Worm (Caenorhabditis elegans) whole organism, young adult: Measurements from ENCODE around the gene nmur-3.

Experiments used
- B0019.2 ChIP-seq: fragments of 200-800 bp; sonication (Bioruptor generic); conservative IDR thresholded peaks from 2 replicates; pipeline ENCODE4 v1.3.6; 2022; ENCODE audit warnings: missing genetic modification reagents, missing genetic modification characterization, missing compliant biosample characterization
- C17E4.6 ChIP-seq: fragments of 200-800 bp; sonication (Bioruptor generic); IDR thresholded peaks from 2 replicates; pipeline ENCODE4 v1.3.6; 2022; ENCODE audit warnings: missing genetic modification reagents, missing genetic modification characterization, missing compliant biosample characterization
- F10E7.11 ChIP-seq: sonication (generic microtip); optimal IDR thresholded peaks from 2 replicates; lab custom pipeline; 2017; ENCODE audit warnings: mild to moderate bottlenecking, missing genetic modification characterization, moderate library complexity, missing compliant biosample characterization
- F23B12.7 ChIP-seq: sonication (generic microtip); optimal IDR thresholded peaks from 2 replicates; lab custom pipeline; 2017; ENCODE audit warnings: missing genetic modification characterization, mild to moderate bottlenecking, missing compliant biosample characterization, antibody characterized with exemption, moderate library complexity; ENCODE audit not compliant: insufficient read depth
- F57C9.4 ChIP-seq: sonication (generic microtip); optimal IDR thresholded peaks from 2 replicates; lab custom pipeline; 2017; ENCODE audit warnings: mild to moderate bottlenecking, missing genetic modification characterization, missing compliant biosample characterization
- T26A5.8 ChIP-seq: sonication (generic microtip); optimal IDR thresholded peaks from 2 replicates; lab custom pipeline; 2016; ENCODE audit warnings: missing genetic modification characterization, missing compliant biosample characterization
- Y53F4B.3 ChIP-seq: fragments of 200-800 bp; sonication (Bioruptor generic); IDR thresholded peaks from 2 replicates; pipeline ENCODE4 v1.3.6; 2022; ENCODE audit warnings: missing genetic modification reagents, missing genetic modification characterization, missing compliant biosample characterization
- Y56A3A.18 ChIP-seq: fragments of 200-800 bp; sonication (Bioruptor generic); IDR thresholded peaks from 2 replicates; pipeline ENCODE4 v1.3.6; 2022; ENCODE audit warnings: missing genetic modification reagents, missing genetic modification characterization, missing compliant biosample characterization
- Y67H2A.10 ChIP-seq: fragments of 200-800 bp; sonication (Bioruptor generic); conservative IDR thresholded peaks from 2 replicates; pipeline ENCODE4 v1.3.6; 2022; ENCODE audit warnings: missing genetic modification reagents, missing genetic modification characterization, missing compliant biosample characterization
- akir-1 ChIP-seq: fragments of 200-800 bp; sonication (Bioruptor generic); optimal IDR thresholded peaks from 2 replicates; lab custom pipeline; 2018; ENCODE audit warnings: mild to moderate bottlenecking, missing genetic modification characterization, moderate library complexity, missing compliant biosample characterization
- aptf-2 ChIP-seq: fragments of 200-800 bp; sonication (Bioruptor generic); conservative IDR thresholded peaks from 2 replicates; pipeline ENCODE4 v1.3.6; 2022; ENCODE audit warnings: missing genetic modification reagents, missing genetic modification characterization, missing compliant biosample characterization
- aptf-3 ChIP-seq: fragments of 200-800 bp; sonication (Bioruptor generic); IDR thresholded peaks from 2 replicates; pipeline ENCODE4 v1.3.6; 2022; ENCODE audit warnings: missing genetic modification characterization, missing compliant biosample characterization
- atf-7 ChIP-seq: sonication (generic microtip); optimal IDR thresholded peaks from 2 replicates; lab custom pipeline; 2017; ENCODE audit warnings: mild to moderate bottlenecking, missing genetic modification characterization, missing compliant biosample characterization
- bed-2 ChIP-seq: fragments of 200-800 bp; sonication (Bioruptor generic); IDR thresholded peaks from 2 replicates; pipeline ENCODE4 v1.3.6; 2022; ENCODE audit warnings: missing genetic modification reagents, missing genetic modification characterization, missing compliant biosample characterization
- cebp-1 ChIP-seq, 2 experiments: fragments of 200-800 bp in 1 of 2; sonication (Bioruptor generic) in 1 of 2; sonication (generic microtip) in 1 of 2; IDR thresholded peaks in 1 of 2; optimal IDR thresholded peaks in 1 of 2; 2 replicates each; pipeline versions ENCODE4 v1.3.6 to Lab custom; 2017 to 2022; ENCODE audit warnings: missing compliant biosample characterization in 2 of 2, missing genetic modification characterization in 2 of 2, mild to moderate bottlenecking in 1 of 2, missing genetic modification reagents in 1 of 2, moderate library complexity in 1 of 2
- ceh-79 ChIP-seq: sonication (generic microtip); optimal IDR thresholded peaks from 2 replicates; lab custom pipeline; 2017; ENCODE audit warnings: mild to moderate bottlenecking, missing genetic modification characterization, missing compliant biosample characterization
- ceh-91 ChIP-seq: fragments of 200-800 bp; sonication (Bioruptor generic); IDR thresholded peaks from 2 replicates; pipeline ENCODE4 v1.3.6; 2022; ENCODE audit warnings: missing genetic modification reagents, missing genetic modification characterization, missing compliant biosample characterization
- efl-1 ChIP-seq: fragments of 150-350 bp; optimal IDR thresholded peaks from 2 replicates; lab custom pipeline; 2014; ENCODE audit warnings: missing biosample characterization, missing genetic modification reagents, missing genetic modification characterization
- egl-44 ChIP-seq: fragments of 200-800 bp; sonication (Bioruptor generic); IDR thresholded peaks from 2 replicates; pipeline ENCODE4 v1.3.6; 2022; ENCODE audit warnings: missing genetic modification reagents, missing genetic modification characterization, missing compliant biosample characterization
- egrh-3 ChIP-seq: fragments of 200-800 bp; sonication (Bioruptor generic); IDR thresholded peaks from 2 replicates; pipeline ENCODE4 v1.3.6; 2022; ENCODE audit warnings: missing genetic modification reagents, missing genetic modification characterization, missing compliant biosample characterization
- fkh-3 ChIP-seq: sonication (generic microtip); optimal IDR thresholded peaks from 2 replicates; lab custom pipeline; 2016; ENCODE audit warnings: mild to moderate bottlenecking, missing genetic modification characterization, missing compliant biosample characterization
- gei-17 ChIP-seq: fragments of 200-800 bp; sonication (Bioruptor generic); optimal IDR thresholded peaks from 2 replicates; lab custom pipeline; 2018; ENCODE audit warnings: mild to moderate bottlenecking, missing genetic modification characterization, missing compliant biosample characterization
- hmg-1.2 ChIP-seq: fragments of 200-800 bp; sonication (Bioruptor generic); IDR thresholded peaks from 2 replicates; pipeline ENCODE4 v1.3.6; 2022; ENCODE audit warnings: missing genetic modification reagents, missing genetic modification characterization, missing compliant biosample characterization
- hrde-1 ChIP-seq: sonication (generic microtip); optimal IDR thresholded peaks from 2 replicates; lab custom pipeline; 2016; ENCODE audit warnings: missing genetic modification characterization, mild to moderate bottlenecking, missing compliant biosample characterization, moderate library complexity, missing genotype, missing genetic modification reagents, borderline replicate concordance
- let-526 ChIP-seq: fragments of 200-800 bp; sonication (Bioruptor generic); IDR thresholded peaks from 2 replicates; pipeline ENCODE4 v1.3.6; 2022; ENCODE audit warnings: missing genetic modification reagents, missing genetic modification characterization, missing compliant biosample characterization
- lin-26 ChIP-seq: fragments of 200-800 bp; sonication (Bioruptor generic); IDR thresholded peaks from 2 replicates; pipeline ENCODE4 v1.3.6; 2022; ENCODE audit warnings: missing genetic modification reagents, missing genetic modification characterization, missing compliant biosample characterization
- lin-40 ChIP-seq: sonication (generic microtip); optimal IDR thresholded peaks from 2 replicates; lab custom pipeline; 2016; ENCODE audit warnings: missing genetic modification characterization, mild to moderate bottlenecking, missing compliant biosample characterization, missing genotype, missing genetic modification reagents
- madf-10 ChIP-seq: sonication (generic microtip); optimal IDR thresholded peaks from 2 replicates; lab custom pipeline; 2016; ENCODE audit warnings: mild to moderate bottlenecking, missing genetic modification characterization, missing compliant biosample characterization
- madf-3 ChIP-seq: fragments of 200-800 bp; sonication (Bioruptor generic); IDR thresholded peaks from 2 replicates; pipeline ENCODE4 v1.3.6; 2022; ENCODE audit warnings: missing genetic modification reagents, missing genetic modification characterization, missing compliant biosample characterization
- madf-6 ChIP-seq: fragments of 200-800 bp; sonication (Bioruptor generic); IDR thresholded peaks from 2 replicates; pipeline ENCODE4 v1.3.6; 2022; ENCODE audit warnings: missing genetic modification reagents, missing genetic modification characterization, missing compliant biosample characterization
- madf-8 ChIP-seq: fragments of 200-800 bp; sonication (Bioruptor generic); conservative IDR thresholded peaks from 2 replicates; pipeline ENCODE4 v1.3.6; 2022; ENCODE audit warnings: missing genetic modification reagents, missing genetic modification characterization, missing compliant biosample characterization
- mel-28 ChIP-seq: sonication (generic microtip); optimal IDR thresholded peaks from 2 replicates; lab custom pipeline; 2016; ENCODE audit warnings: borderline replicate concordance, mild to moderate bottlenecking, missing genetic modification characterization, missing compliant biosample characterization
- nfya-1 ChIP-seq: sonication (generic microtip); optimal IDR thresholded peaks from 2 replicates; lab custom pipeline; 2017; ENCODE audit warnings: antibody characterized with exemption, missing compliant biosample characterization, missing genetic modification characterization, borderline replicate concordance; ENCODE audit not compliant: insufficient read depth
- nfya-2 ChIP-seq: fragments of 200-800 bp; sonication (Bioruptor generic); IDR thresholded peaks from 2 replicates; pipeline ENCODE4 v1.3.6; 2022; ENCODE audit warnings: missing genetic modification reagents, missing genetic modification characterization, missing compliant biosample characterization
- nfyb-1 ChIP-seq: fragments of 200-800 bp; sonication (Bioruptor generic); IDR thresholded peaks from 2 replicates; pipeline ENCODE4 v1.3.6; 2022; ENCODE audit warnings: missing genetic modification reagents, missing genetic modification characterization, missing compliant biosample characterization
- nhr-179 ChIP-seq: sonication (generic microtip); optimal IDR thresholded peaks from 2 replicates; lab custom pipeline; 2016; ENCODE audit warnings: mild to moderate bottlenecking, missing genetic modification characterization, missing compliant biosample characterization
- rcor-1 ChIP-seq: fragments of 200-800 bp; sonication (Bioruptor generic); IDR thresholded peaks from 2 replicates; pipeline ENCODE4 v1.3.6; 2022; ENCODE audit warnings: missing genetic modification reagents, missing genetic modification characterization, missing compliant biosample characterization
- repo-1 ChIP-seq: sonication (generic microtip); optimal IDR thresholded peaks from 2 replicates; lab custom pipeline; 2017; ENCODE audit warnings: mild to moderate bottlenecking, missing genetic modification characterization, missing compliant biosample characterization
- rpc-1 ChIP-seq, 2 experiments: fragments of 150-350 bp in 1 of 2; sonication (generic microtip) in 1 of 2; optimal IDR thresholded peaks; 2 replicates each; lab custom pipeline; 2014 to 2018; ENCODE audit warnings: missing biosample characterization in 1 of 2, missing genetic modification characterization in 1 of 2, missing genetic modification reagents in 1 of 2, missing genotype in 1 of 2
- sdz-38 ChIP-seq: sonication (generic microtip); optimal IDR thresholded peaks from 2 replicates; lab custom pipeline; 2016; ENCODE audit warnings: missing genotype, missing genetic modification characterization, missing compliant biosample characterization
- snpc-1.1 ChIP-seq: sonication (generic microtip); optimal IDR thresholded peaks from 2 replicates; lab custom pipeline; 2017; ENCODE audit warnings: missing genetic modification characterization, mild to moderate bottlenecking, missing compliant biosample characterization, antibody characterized with exemption, moderate library complexity, missing genotype, missing genetic modification reagents; ENCODE audit not compliant: insufficient read depth
- tbp1 ChIP-seq: fragments of 200-800 bp; sonication (Bioruptor generic); optimal IDR thresholded peaks from 2 replicates; lab custom pipeline; 2018; ENCODE audit warnings: mild to moderate bottlenecking, missing genetic modification characterization, missing compliant biosample characterization
- ztf-22 ChIP-seq: fragments of 200-800 bp; sonication (Bioruptor generic); optimal IDR thresholded peaks from 2 replicates; lab custom pipeline; 2018; ENCODE audit warnings: mild to moderate bottlenecking, missing genetic modification characterization, moderate library complexity, missing compliant biosample characterization
- ztf-25 ChIP-seq: fragments of 200-800 bp; sonication (Bioruptor generic); IDR thresholded peaks from 2 replicates; pipeline ENCODE4 v1.3.6; 2022; ENCODE audit warnings: missing genetic modification reagents, missing genetic modification characterization, missing compliant biosample characterization
- ztf-6 ChIP-seq: fragments of 200-800 bp; sonication (Bioruptor generic); IDR thresholded peaks from 2 replicates; pipeline ENCODE4 v1.3.6; 2022; ENCODE audit warnings: missing genetic modification reagents, missing genetic modification characterization, missing compliant biosample characterization

The nmur-3 gene

DNA sequence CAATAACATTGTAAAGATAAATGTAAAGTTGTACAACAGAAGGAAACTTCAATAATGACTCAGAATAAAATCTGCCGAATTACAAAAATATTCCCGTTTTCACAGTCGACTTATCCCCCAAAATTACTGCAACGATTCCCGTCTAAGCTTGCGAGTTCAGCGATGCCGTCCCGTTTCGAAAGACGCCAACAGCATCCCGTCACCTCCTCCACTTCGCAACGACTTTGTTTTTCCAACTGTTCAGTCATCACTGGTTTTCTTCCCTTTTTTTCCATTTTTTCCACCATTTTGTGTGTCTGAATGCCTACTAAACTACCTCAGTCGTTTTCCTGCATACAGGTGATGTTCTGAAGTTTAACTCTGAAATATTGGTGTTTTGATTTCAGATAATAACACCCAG is 25.7 kb upstream of the nmur-3 start, which contains the start of gene F15A8.1:
F15A8.1 (plus strand) TSS at position 301 of the 400 bp plus-strand sequence.
- TF ChIP-seq F57C9.4 (tag; lab: Kevin White, UChicago) (no peak), madf-8 (no peak), ztf-6 (GFP tag; lab: Robert Waterston, UW) (no peak), F10E7.11 (tag; lab: Kevin White, UChicago) (no peak), T26A5.8 (tag; lab: Kevin White, UChicago) (no peak), lin-26 (no peak)

DNA sequence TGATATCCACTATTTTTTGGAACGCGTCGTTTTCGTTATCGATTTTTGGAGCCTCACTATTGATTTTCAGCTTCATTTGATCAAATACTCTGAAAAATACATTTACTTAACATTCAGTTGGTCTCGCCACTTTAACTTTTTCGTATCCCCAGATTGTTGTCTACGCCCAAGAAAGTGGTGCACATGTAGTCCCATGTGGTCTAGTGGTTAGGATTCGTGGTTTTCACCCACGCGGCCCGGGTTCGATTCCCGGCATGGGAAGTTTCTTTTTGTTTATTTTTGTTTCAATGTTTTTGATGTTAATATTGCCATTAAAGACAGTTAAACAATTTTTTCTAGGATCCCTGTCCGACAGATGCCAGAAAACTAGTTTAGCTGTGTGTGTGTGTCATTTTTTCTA is 22.2 kb upstream of the nmur-3 start:
- TF ChIP-seq cebp-1 (GFP tag; IDR thresholded peaks at IDR 0.05; lab: Robert Waterston, UW): no peak
- peak; percentile 62 for TF ChIP-seq cebp-1 (tag; optimal IDR thresholded peaks at IDR 0.05; lab: Kevin White, UChicago)
- TF ChIP-seq madf-10 (tag; lab: Kevin White, UChicago): peak; percentile 50
- peak; percentile 55; the same call in 1 of the 2 replicates for TF ChIP-seq madf-6
- TF ChIP-seq ceh-79 (tag; lab: Kevin White, UChicago): no peak
- no peak for TF ChIP-seq ztf-22 (GFP tag; lab: Kevin White, UChicago)
- peak; percentile 85 for TF ChIP-seq lin-26
- peak; percentile 96 for TF ChIP-seq tbp1 (GFP tag; lab: Kevin White, UChicago)
- peak; percentile 73 for TF ChIP-seq Y53F4B.3 (GFP tag; lab: Robert Waterston, UW)
- peak; percentile 82 for TF ChIP-seq hmg-1.2
- no peak for TF ChIP-seq mel-28 (tag; lab: Kevin White, UChicago)
- TF ChIP-seq fkh-3 (tag; lab: Kevin White, UChicago): no peak
- TF ChIP-seq gei-17 (GFP tag; lab: Kevin White, UChicago): peak; percentile 26
- TF ChIP-seq snpc-1.1 (tag; lab: Kevin White, UChicago): peak; percentile 77
- peak; percentile 39 for TF ChIP-seq F23B12.7 (tag; lab: Kevin White, UChicago)
- TF ChIP-seq aptf-3 (GFP tag; lab: Robert Waterston, UW): no peak
- TF ChIP-seq egrh-3 (GFP tag; lab: Robert Waterston, UW): no peak
- TF ChIP-seq madf-3: peak; percentile 15; the same call in 1 of the 2 replicates
- no peak for TF ChIP-seq aptf-2
- TF ChIP-seq hrde-1 (tag; lab: Kevin White, UChicago): no peak
- no peak for TF ChIP-seq repo-1 (tag; lab: Kevin White, UChicago)
- TF ChIP-seq B0019.2 (GFP tag; lab: Robert Waterston, UW): no peak
- no peak for TF ChIP-seq nfya-1
- TF ChIP-seq Y56A3A.18 (GFP tag; lab: Robert Waterston, UW): peak; percentile 89
- TF ChIP-seq nfya-2 (GFP tag; lab: Robert Waterston, UW): no peak
- no peak for TF ChIP-seq bed-2
- TF ChIP-seq ceh-91: 0 out of 2 replicates have a peak, but pooled peaks have one; percentile 15
- TF ChIP-seq atf-7 (tag; lab: Kevin White, UChicago): no peak
- TF ChIP-seq lin-40: peak; percentile 44
- TF ChIP-seq nhr-179: no peak
- no peak for TF ChIP-seq madf-8
- TF ChIP-seq let-526 (GFP tag; lab: Robert Waterston, UW): no peak
- peak; percentile 74 for TF ChIP-seq nfyb-1 (GFP tag; lab: Robert Waterston, UW)
- TF ChIP-seq F57C9.4 (tag; lab: Kevin White, UChicago): no peak
- peak; percentile 79; the same call in 1 of the 2 replicates for TF ChIP-seq ztf-25 (GFP tag; lab: Robert Waterston, UW)
- TF ChIP-seq akir-1: no peak
- TF ChIP-seq efl-1 (GFP tag; lab: Kevin White, UChicago): no peak
- TF ChIP-seq T26A5.8 (tag; lab: Kevin White, UChicago): peak; percentile 53
- no peak for TF ChIP-seq sdz-38 (tag; lab: Kevin White, UChicago)
- peak; percentile 79 for TF ChIP-seq rcor-1 (GFP tag; lab: Robert Waterston, UW)
- no peak for TF ChIP-seq C17E4.6
- TF ChIP-seq egl-44 (GFP tag; lab: Robert Waterston, UW): peak; percentile 81
- TF ChIP-seq Y67H2A.10 (GFP tag; lab: Robert Waterston, UW): no peak
- peak; percentile 90 for TF ChIP-seq rpc-1 (optimal IDR thresholded peaks at IDR 0.05; lab: Kevin White, UChicago)
- peak; percentile 84 for TF ChIP-seq rpc-1 (tag; optimal IDR thresholded peaks at IDR 0.05; lab: Kevin White, UChicago)
